Worm (Caenorhabditis elegans) whole organism, L1 larva: Measurements from ENCODE around the gene T09F3.4.
A peak's percentile ranks its signal among the peaks of the same experiment; 100 is the strongest.

Source experiments
- C04F5.9 ChIP-seq: sonication (generic microtip); optimal IDR thresholded peaks from 2 replicates; lab custom pipeline; 2016; ENCODE audit warnings: missing genetic modification characterization, missing compliant biosample characterization
- F16B12.6 ChIP-seq: fragments of 150-350 bp; optimal IDR thresholded peaks from 2 replicates; lab custom pipeline; 2014; ENCODE audit warnings: missing biosample characterization, missing genetic modification characterization
- alr-1 ChIP-seq: fragments of 200-800 bp; sonication (Bioruptor generic); optimal IDR thresholded peaks from 2 replicates; lab custom pipeline; 2018; ENCODE audit warnings: borderline replicate concordance, mild to moderate bottlenecking, missing genetic modification characterization, missing compliant biosample characterization
- ceh-8 ChIP-seq: fragments of 200-800 bp; sonication (Bioruptor generic); optimal IDR thresholded peaks from 2 replicates; lab custom pipeline; 2018; ENCODE audit warnings: mild to moderate bottlenecking, missing genetic modification characterization, moderate library complexity, missing compliant biosample characterization
- ceh-90 ChIP-seq: sonication (generic microtip); optimal IDR thresholded peaks from 2 replicates; lab custom pipeline; 2016; ENCODE audit warnings: missing genetic modification characterization, missing compliant biosample characterization
- ces-1 ChIP-seq: fragments of 150-350 bp; optimal IDR thresholded peaks from 2 replicates; lab custom pipeline; 2014; ENCODE audit warnings: missing biosample characterization, missing genetic modification reagents, missing genetic modification characterization
- dpl-1 ChIP-seq, 3 experiments: fragments of 150-350 bp in 2 of 3; sonication (generic microtip) in 1 of 3; optimal IDR thresholded peaks; 2 replicates each; lab custom pipeline; 2014 to 2017; ENCODE audit warnings: missing biosample characterization in 3 of 3, missing genetic modification characterization in 3 of 3, missing genetic modification reagents in 3 of 3
- dsc-1 ChIP-seq: sonication (generic microtip); optimal IDR thresholded peaks from 2 replicates; lab custom pipeline; 2016; ENCODE audit warnings: mild to moderate bottlenecking, missing genetic modification characterization, missing compliant biosample characterization
- efl-1 ChIP-seq, 4 experiments: fragments of 150-350 bp; optimal IDR thresholded peaks in 3 of 4; peaks in 1 of 4; 1 replicate in 1 of 4; 2 replicates in 3 of 4; lab custom pipeline; 2014; ENCODE audit warnings: missing biosample characterization in 2 of 4, missing genetic modification characterization in 2 of 4, missing genetic modification reagents in 2 of 4
- egl-13 ChIP-seq: sonication (generic microtip); optimal IDR thresholded peaks from 2 replicates; lab custom pipeline; 2016; ENCODE audit warnings: missing genotype, missing genetic modification reagents, missing genetic modification characterization, missing compliant biosample characterization
- ets-5 ChIP-seq: fragments of 200-800 bp; sonication (Bioruptor generic); IDR thresholded peaks from 2 replicates; pipeline ENCODE4 v1.3.6; 2022; ENCODE audit warnings: missing genetic modification characterization, missing compliant biosample characterization
- fkh-10 ChIP-seq: sonication (generic microtip); optimal IDR thresholded peaks from 2 replicates; lab custom pipeline; 2017; ENCODE audit warnings: missing biosample characterization, missing genetic modification reagents, missing genetic modification characterization
- grh-1 ChIP-seq: fragments of 200-800 bp; sonication (Bioruptor generic); IDR thresholded peaks from 2 replicates; pipeline ENCODE4 v1.3.6; 2022; ENCODE audit warnings: missing genetic modification reagents, missing genetic modification characterization, missing compliant biosample characterization
- hlh-17 ChIP-seq: fragments of 200-800 bp; sonication (Bioruptor generic); optimal IDR thresholded peaks from 2 replicates; lab custom pipeline; 2018; ENCODE audit warnings: missing genetic modification characterization, mild to moderate bottlenecking, missing compliant biosample characterization, moderate library complexity, borderline replicate concordance
- irx-1 ChIP-seq: sonication (generic microtip); optimal IDR thresholded peaks from 2 replicates; lab custom pipeline; 2016; ENCODE audit warnings: missing genetic modification characterization, missing compliant biosample characterization
- jun-1 ChIP-seq: fragments of 150-350 bp; optimal IDR thresholded peaks from 2 replicates; lab custom pipeline; 2014; ENCODE audit warnings: missing biosample characterization, missing genetic modification reagents, missing genetic modification characterization
- lin-13 ChIP-seq: fragments of 150-350 bp; optimal IDR thresholded peaks from 2 replicates; lab custom pipeline; 2014; ENCODE audit warnings: missing biosample characterization, missing genetic modification reagents, missing genetic modification characterization
- lin-15B ChIP-seq: fragments of 150-350 bp; sonication (generic microtip); optimal IDR thresholded peaks from 3 replicates; lab custom pipeline; 2014; ENCODE audit warnings: missing biosample characterization, missing genetic modification characterization
- lin-39 ChIP-seq: fragments of 150-350 bp; optimal IDR thresholded peaks from 2 replicates; lab custom pipeline; 2014; ENCODE audit warnings: missing biosample characterization, missing genetic modification reagents, missing genetic modification characterization
- lir-3 ChIP-seq: sonication (generic microtip); optimal IDR thresholded peaks from 2 replicates; lab custom pipeline; 2016; ENCODE audit warnings: mild to moderate bottlenecking, missing genetic modification characterization, moderate library complexity, missing compliant biosample characterization; ENCODE audit not compliant: poor library complexity
- mep-1 ChIP-seq: fragments of 150-350 bp; optimal IDR thresholded peaks from 2 replicates; lab custom pipeline; 2014; ENCODE audit warnings: missing biosample characterization, missing genetic modification characterization
- nhr-12 ChIP-seq: sonication (generic microtip); optimal IDR thresholded peaks from 2 replicates; lab custom pipeline; 2017; ENCODE audit warnings: missing biosample characterization, missing genetic modification characterization
- nhr-20 ChIP-seq: sonication (generic microtip); optimal IDR thresholded peaks from 2 replicates; lab custom pipeline; 2016; ENCODE audit warnings: mild to moderate bottlenecking, missing genetic modification characterization, missing compliant biosample characterization
- nhr-237 ChIP-seq: fragments of 150-350 bp; optimal IDR thresholded peaks from 2 replicates; lab custom pipeline; 2014; ENCODE audit warnings: missing biosample characterization, missing genetic modification characterization
- nhr-47 ChIP-seq: sonication (generic microtip); optimal IDR thresholded peaks from 2 replicates; lab custom pipeline; 2016; ENCODE audit warnings: mild to moderate bottlenecking, missing genetic modification characterization, moderate library complexity, missing compliant biosample characterization
- nhr-71 ChIP-seq: sonication (generic microtip); optimal IDR thresholded peaks from 2 replicates; lab custom pipeline; 2016; ENCODE audit warnings: mild to moderate bottlenecking, missing genetic modification characterization, moderate library complexity, missing compliant biosample characterization
- nhr-77 ChIP-seq: fragments of 150-350 bp; optimal IDR thresholded peaks from 2 replicates; lab custom pipeline; 2014; ENCODE audit warnings: missing biosample characterization, missing genetic modification characterization
- nhr-85 ChIP-seq: sonication (generic microtip); peaks from one replicate; lab custom pipeline; 2016; ENCODE audit warnings: missing genetic modification characterization, inconsistent platforms, missing compliant biosample characterization
- snu-23 ChIP-seq: sonication (generic microtip); optimal IDR thresholded peaks from 2 replicates; lab custom pipeline; 2016; ENCODE audit warnings: missing genetic modification characterization, missing compliant biosample characterization
- sptf-1 ChIP-seq: fragments of 150-350 bp; optimal IDR thresholded peaks from 2 replicates; lab custom pipeline; 2014; ENCODE audit warnings: missing biosample characterization, missing genetic modification characterization
- sup-37 ChIP-seq: fragments of 200-800 bp; sonication (Bioruptor generic); optimal IDR thresholded peaks from 2 replicates; lab custom pipeline; 2018; ENCODE audit warnings: mild to moderate bottlenecking, missing genetic modification characterization, missing compliant biosample characterization
- swsn-7 ChIP-seq: sonication (generic microtip); optimal IDR thresholded peaks from 2 replicates; lab custom pipeline; 2016; ENCODE audit warnings: missing genetic modification characterization, missing compliant biosample characterization
- tbx-2 ChIP-seq: sonication (generic microtip); optimal IDR thresholded peaks from 2 replicates; lab custom pipeline; 2016; ENCODE audit warnings: missing genetic modification characterization, missing compliant biosample characterization
- vab-15 ChIP-seq: sonication (generic microtip); optimal IDR thresholded peaks from 2 replicates; lab custom pipeline; 2017; ENCODE audit warnings: missing genotype, mild to moderate bottlenecking, missing genetic modification characterization, missing compliant biosample characterization
- zip-4 ChIP-seq: fragments of 200-800 bp; sonication (Bioruptor generic); optimal IDR thresholded peaks from 2 replicates; lab custom pipeline; 2018; ENCODE audit warnings: mild to moderate bottlenecking, missing genetic modification characterization, moderate library complexity, missing compliant biosample characterization
- ztf-11 ChIP-seq, 2 experiments: sonication (generic microtip); optimal IDR thresholded peaks; 2 replicates each; lab custom pipeline; 2016 to 2017; ENCODE audit warnings: missing genetic modification characterization in 2 of 2, missing biosample characterization in 1 of 2, missing compliant biosample characterization in 1 of 2

The T09F3.4 gene

ce11 chrII:10416332-10416863 is 20.9 kb downstream of the T09F3.4 start, which contains the start of gene eif-2A (continued):
- TF ChIP-seq dpl-1 (GFP tag; optimal IDR thresholded peaks at IDR 0.05; lab: Kevin White, UChicago) = peak; percentile 23 to 61 (median 38)
- TF ChIP-seq ets-5 (GFP tag; lab: Robert Waterston, UW) = no peak
- peak; percentile 50 for TF ChIP-seq mep-1 (tag; lab: Kevin White, UChicago)
- TF ChIP-seq efl-1 (optimal IDR thresholded peaks at IDR 0.05; lab: Kevin White, UChicago) = peak in 1 of 2 experiments; percentile 44
- peak in 1 of 2 experiments; percentile 50 for TF ChIP-seq efl-1 (GFP tag; optimal IDR thresholded peaks at IDR 0.05 in 1 of 2; lab: Kevin White, UChicago)
- peak; percentile 75 for TF ChIP-seq F16B12.6 (tag; lab: Kevin White, UChicago)
- no peak for TF ChIP-seq lin-13 (GFP tag; lab: Kevin White, UChicago)
- peak; percentile 7 for TF ChIP-seq nhr-47 (tag; lab: Kevin White, UChicago)
- no peak for TF ChIP-seq grh-1 (GFP tag; lab: Robert Waterston, UW)
- TF ChIP-seq snu-23 = peak; percentile 15
- no peak for TF ChIP-seq dsc-1 (tag; lab: Kevin White, UChicago)
- TF ChIP-seq, all 84 proteins: peak for 11

- TF ChIP-seq jun-1 (tag; lab: Kevin White, UChicago) (no peak), fkh-10 (no peak), nhr-20 (tag; lab: Kevin White, UChicago) (no peak), sptf-1 (tag; lab: Kevin White, UChicago) (no peak)
These were observed 26.4 kb downstream of the T09F3.4 start, which contains the start of gene frpr-21 for ce11 chrII:10421941-10422340. Gene frpr-21 (minus strand): TSS chrII:10422041.

ce11 chrII:10435836-10436235 is 40.3 kb downstream of the T09F3.4 start, which contains the start of gene cut-4:
Gene cut-4 (plus strand): TSS chrII:10436136.
- TF ChIP-seq lir-3 = no peak
- TF ChIP-seq vab-15 = no peak
- no peak for TF ChIP-seq egl-13 (tag; lab: Kevin White, UChicago)
- no peak for TF ChIP-seq alr-1 (tag; lab: Kevin White, UChicago)
- no peak for TF ChIP-seq C04F5.9 (tag; lab: Kevin White, UChicago)
- no peak for TF ChIP-seq lin-39 (tag; lab: Kevin White, UChicago)
- TF ChIP-seq ztf-11 (tag; optimal IDR thresholded peaks at IDR 0.05; lab: Kevin White, UChicago) = no peak
- TF ChIP-seq sup-37 = no peak
- TF ChIP-seq irx-1 (tag; lab: Kevin White, UChicago) = no peak
- TF ChIP-seq nhr-77 (tag; lab: Kevin White, UChicago) = no peak
- TF ChIP-seq tbx-2 = no peak
- TF ChIP-seq ets-5 (GFP tag; lab: Robert Waterston, UW) = no peak
- no peak for TF ChIP-seq ces-1 (GFP tag; lab: Kevin White, UChicago)
- TF ChIP-seq zip-4 (GFP tag; lab: Kevin White, UChicago) = no peak
- no peak for TF ChIP-seq ceh-8 (GFP tag; lab: Kevin White, UChicago)
- no peak for TF ChIP-seq nhr-20 (tag; lab: Kevin White, UChicago)
- no peak for TF ChIP-seq nhr-71
- no peak for TF ChIP-seq nhr-85
- TF ChIP-seq lin-15B (tag; lab: Kevin White, UChicago) = no peak
- TF ChIP-seq hlh-17 (GFP tag; lab: Kevin White, UChicago) = no peak

- TF ChIP-seq nhr-47 (tag; lab: Kevin White, UChicago) = no peak
- no peak for TF ChIP-seq swsn-7
- TF ChIP-seq ceh-90 (tag; lab: Kevin White, UChicago) = no peak
- TF ChIP-seq nhr-20 (tag; lab: Kevin White, UChicago) = no peak
- TF ChIP-seq nhr-12 (tag; lab: Kevin White, UChicago) = no peak
- no peak for TF ChIP-seq nhr-237 (tag; lab: Kevin White, UChicago)
These were observed 42.3 kb downstream of the T09F3.4 start for ce11 chrII:10437840-10438239.
